Worm (Caenorhabditis elegans) whole organism, L1 larva: ENCODE results near the gene lgc-5.

Source experiments
- C04F5.9 ChIP-seq: sonication (generic microtip); optimal IDR thresholded peaks from 2 replicates; lab custom pipeline; 2016; ENCODE audit warnings: missing genetic modification characterization, missing compliant biosample characterization
- C34B4.2 ChIP-seq: sonication (generic microtip); optimal IDR thresholded peaks from 2 replicates; lab custom pipeline; 2017; ENCODE audit warnings: mild to moderate bottlenecking, missing genetic modification characterization, missing compliant biosample characterization
- F16B12.6 ChIP-seq: fragments of 150-350 bp; optimal IDR thresholded peaks from 2 replicates; lab custom pipeline; 2014; ENCODE audit warnings: missing biosample characterization, missing genetic modification characterization
- aha-1 ChIP-seq: fragments of 150-350 bp; optimal IDR thresholded peaks from 2 replicates; lab custom pipeline; 2014; ENCODE audit warnings: missing biosample characterization, missing genetic modification characterization
- alr-1 ChIP-seq: fragments of 200-800 bp; sonication (Bioruptor generic); optimal IDR thresholded peaks from 2 replicates; lab custom pipeline; 2018; ENCODE audit warnings: borderline replicate concordance, mild to moderate bottlenecking, missing genetic modification characterization, missing compliant biosample characterization
- blmp-1 ChIP-seq: fragments of 150-350 bp; optimal IDR thresholded peaks from 2 replicates; lab custom pipeline; 2014; ENCODE audit warnings: missing biosample characterization, missing genetic modification characterization
- ceh-8 ChIP-seq: fragments of 200-800 bp; sonication (Bioruptor generic); optimal IDR thresholded peaks from 2 replicates; lab custom pipeline; 2018; ENCODE audit warnings: mild to moderate bottlenecking, missing genetic modification characterization, moderate library complexity, missing compliant biosample characterization
- ceh-82 ChIP-seq, 3 experiments: fragments of 150-350 bp in 1 of 3; sonication (generic microtip) in 2 of 3; optimal IDR thresholded peaks; 2 replicates each; lab custom pipeline; 2014 to 2017; ENCODE audit warnings: missing biosample characterization in 3 of 3, missing genetic modification characterization in 3 of 3
- ceh-88 ChIP-seq: fragments of 200-800 bp; sonication (Bioruptor generic); IDR thresholded peaks from 2 replicates; pipeline ENCODE4 v1.3.6; 2022; ENCODE audit warnings: missing genetic modification characterization, missing compliant biosample characterization
- ceh-90 ChIP-seq: sonication (generic microtip); optimal IDR thresholded peaks from 2 replicates; lab custom pipeline; 2016; ENCODE audit warnings: missing genetic modification characterization, missing compliant biosample characterization
- ces-1 ChIP-seq: fragments of 150-350 bp; optimal IDR thresholded peaks from 2 replicates; lab custom pipeline; 2014; ENCODE audit warnings: missing biosample characterization, missing genetic modification reagents, missing genetic modification characterization
- dsc-1 ChIP-seq: sonication (generic microtip); optimal IDR thresholded peaks from 2 replicates; lab custom pipeline; 2016; ENCODE audit warnings: mild to moderate bottlenecking, missing genetic modification characterization, missing compliant biosample characterization
- efl-1 ChIP-seq, 4 experiments: fragments of 150-350 bp; optimal IDR thresholded peaks in 3 of 4; peaks in 1 of 4; 1 replicate in 1 of 4; 2 replicates in 3 of 4; lab custom pipeline; 2014; ENCODE audit warnings: missing biosample characterization in 2 of 4, missing genetic modification characterization in 2 of 4, missing genetic modification reagents in 2 of 4
- egl-27 ChIP-seq, 2 experiments: fragments of 150-350 bp in 1 of 2; sonication (generic microtip); optimal IDR thresholded peaks; 3 replicates each; lab custom pipeline; 2017 to 2018; ENCODE audit warnings: missing biosample characterization in 2 of 2, missing genetic modification characterization in 2 of 2, missing genetic modification reagents in 2 of 2
- elt-2 ChIP-seq: sonication (generic microtip); optimal IDR thresholded peaks from 2 replicates; lab custom pipeline; 2016; ENCODE audit warnings: missing genetic modification characterization, mild to moderate bottlenecking, inconsistent platforms, missing compliant biosample characterization, missing genetic modification reagents
- fkh-10 ChIP-seq: sonication (generic microtip); optimal IDR thresholded peaks from 2 replicates; lab custom pipeline; 2017; ENCODE audit warnings: missing biosample characterization, missing genetic modification reagents, missing genetic modification characterization
- fkh-8 ChIP-seq: sonication (generic microtip); optimal IDR thresholded peaks from 2 replicates; lab custom pipeline; 2016; ENCODE audit warnings: mild to moderate bottlenecking, missing genetic modification characterization, missing compliant biosample characterization
- fos-1 ChIP-seq: fragments of 150-350 bp; optimal IDR thresholded peaks from 2 replicates; lab custom pipeline; 2014; ENCODE audit warnings: missing biosample characterization, missing genetic modification characterization
- hpl-2 ChIP-seq: fragments of 150-350 bp; optimal IDR thresholded peaks from 2 replicates; lab custom pipeline; 2014; ENCODE audit warnings: missing biosample characterization, missing genetic modification reagents, missing genetic modification characterization
- jun-1 ChIP-seq: fragments of 150-350 bp; optimal IDR thresholded peaks from 2 replicates; lab custom pipeline; 2014; ENCODE audit warnings: missing biosample characterization, missing genetic modification reagents, missing genetic modification characterization
- lin-14 ChIP-seq: fragments of 200-800 bp; sonication (Bioruptor generic); optimal IDR thresholded peaks from 2 replicates; lab custom pipeline; 2018; ENCODE audit warnings: mild to moderate bottlenecking, missing genetic modification characterization, moderate library complexity, missing compliant biosample characterization
- lin-35 ChIP-seq, 2 experiments: fragments of 150-350 bp; optimal IDR thresholded peaks; 2 replicates each; lab custom pipeline; 2014; ENCODE audit warnings: missing biosample characterization in 2 of 2, missing genetic modification characterization in 2 of 2, missing genetic modification reagents in 2 of 2
- mab-9 ChIP-seq: fragments of 200-800 bp; sonication (Bioruptor generic); IDR thresholded peaks from 2 replicates; pipeline ENCODE4 v1.3.6; 2022; ENCODE audit warnings: missing genetic modification reagents, missing genetic modification characterization, missing compliant biosample characterization
- mdl-1 ChIP-seq, 2 experiments: fragments of 150-350 bp; optimal IDR thresholded peaks; 2 replicates each; lab custom pipeline; 2014 to 2017; ENCODE audit warnings: missing biosample characterization in 2 of 2, missing genetic modification characterization in 2 of 2, inconsistent platforms in 1 of 2
- mef-2 ChIP-seq: fragments of 150-350 bp; optimal IDR thresholded peaks from 2 replicates; lab custom pipeline; 2014; ENCODE audit warnings: missing biosample characterization, missing genetic modification characterization
- nhr-11 ChIP-seq: fragments of 150-350 bp; optimal IDR thresholded peaks from 2 replicates; lab custom pipeline; 2014; ENCODE audit warnings: missing biosample characterization, missing genetic modification characterization
- nhr-20 ChIP-seq: sonication (generic microtip); optimal IDR thresholded peaks from 2 replicates; lab custom pipeline; 2016; ENCODE audit warnings: mild to moderate bottlenecking, missing genetic modification characterization, missing compliant biosample characterization
- nhr-237 ChIP-seq: fragments of 150-350 bp; optimal IDR thresholded peaks from 2 replicates; lab custom pipeline; 2014; ENCODE audit warnings: missing biosample characterization, missing genetic modification characterization
- nhr-28 ChIP-seq: fragments of 150-350 bp; optimal IDR thresholded peaks from 2 replicates; lab custom pipeline; 2014; ENCODE audit warnings: missing biosample characterization, missing genetic modification characterization
- nhr-47 ChIP-seq: sonication (generic microtip); optimal IDR thresholded peaks from 2 replicates; lab custom pipeline; 2016; ENCODE audit warnings: mild to moderate bottlenecking, missing genetic modification characterization, moderate library complexity, missing compliant biosample characterization
- nhr-71 ChIP-seq: sonication (generic microtip); optimal IDR thresholded peaks from 2 replicates; lab custom pipeline; 2016; ENCODE audit warnings: mild to moderate bottlenecking, missing genetic modification characterization, moderate library complexity, missing compliant biosample characterization
- nhr-77 ChIP-seq: fragments of 150-350 bp; optimal IDR thresholded peaks from 2 replicates; lab custom pipeline; 2014; ENCODE audit warnings: missing biosample characterization, missing genetic modification characterization
- nhr-84 ChIP-seq: sonication (generic microtip); optimal IDR thresholded peaks from 2 replicates; lab custom pipeline; 2017; ENCODE audit warnings: missing biosample characterization, missing genetic modification characterization
- nhr-90 ChIP-seq: sonication (generic microtip); optimal IDR thresholded peaks from 2 replicates; lab custom pipeline; 2016; ENCODE audit warnings: mild to moderate bottlenecking, missing genetic modification characterization, missing compliant biosample characterization; ENCODE audit not compliant: poor library complexity
- pqm-1 ChIP-seq: sonication (generic microtip); optimal IDR thresholded peaks from 3 replicates; lab custom pipeline; 2017; ENCODE audit warnings: missing biosample characterization, missing genetic modification characterization
- rnt-1 ChIP-seq: sonication (generic microtip); optimal IDR thresholded peaks from 2 replicates; lab custom pipeline; 2016; ENCODE audit warnings: mild to moderate bottlenecking, missing genetic modification characterization, moderate library complexity, missing compliant biosample characterization
- skn-1 ChIP-seq: fragments of 150-350 bp; optimal IDR thresholded peaks from 2 replicates; lab custom pipeline; 2014; ENCODE audit warnings: missing biosample characterization, missing genetic modification characterization
- snpc-4 ChIP-seq: fragments of 150-350 bp; optimal IDR thresholded peaks from 2 replicates; lab custom pipeline; 2014; ENCODE audit warnings: missing biosample characterization, missing genetic modification characterization
- snu-23 ChIP-seq: sonication (generic microtip); optimal IDR thresholded peaks from 2 replicates; lab custom pipeline; 2016; ENCODE audit warnings: missing genetic modification characterization, missing compliant biosample characterization
- sptf-1 ChIP-seq: fragments of 150-350 bp; optimal IDR thresholded peaks from 2 replicates; lab custom pipeline; 2014; ENCODE audit warnings: missing biosample characterization, missing genetic modification characterization
- sup-37 ChIP-seq: fragments of 200-800 bp; sonication (Bioruptor generic); optimal IDR thresholded peaks from 2 replicates; lab custom pipeline; 2018; ENCODE audit warnings: mild to moderate bottlenecking, missing genetic modification characterization, missing compliant biosample characterization
- swsn-7 ChIP-seq: sonication (generic microtip); optimal IDR thresholded peaks from 2 replicates; lab custom pipeline; 2016; ENCODE audit warnings: missing genetic modification characterization, missing compliant biosample characterization
- tbx-2 ChIP-seq: sonication (generic microtip); optimal IDR thresholded peaks from 2 replicates; lab custom pipeline; 2016; ENCODE audit warnings: missing genetic modification characterization, missing compliant biosample characterization
- tlp-1 ChIP-seq: fragments of 150-350 bp; optimal IDR thresholded peaks from 2 replicates; lab custom pipeline; 2014; ENCODE audit warnings: missing biosample characterization, missing genetic modification characterization
- unc-130 ChIP-seq: fragments of 150-350 bp; optimal IDR thresholded peaks from 2 replicates; lab custom pipeline; 2017; ENCODE audit warnings: missing biosample characterization, missing genetic modification characterization, inconsistent platforms
- unc-30 ChIP-seq: sonication (generic microtip); optimal IDR thresholded peaks from 2 replicates; lab custom pipeline; 2017; ENCODE audit warnings: missing biosample characterization, missing genetic modification characterization
- unc-86 ChIP-seq: sonication (generic microtip); optimal IDR thresholded peaks from 2 replicates; lab custom pipeline; 2016; ENCODE audit warnings: missing genetic modification characterization, missing compliant biosample characterization
- vab-15 ChIP-seq: sonication (generic microtip); optimal IDR thresholded peaks from 2 replicates; lab custom pipeline; 2017; ENCODE audit warnings: missing genotype, mild to moderate bottlenecking, missing genetic modification characterization, missing compliant biosample characterization

Gene lgc-5

ce11 chrIV:8375381-8375780 is 32.9 kb downstream of the lgc-5 start (continued):
- TF ChIP-seq rnt-1 (tag; lab: Kevin White, UChicago) (peak; percentile 82), nhr-11 (tag; lab: Kevin White, UChicago) (no peak), elt-2 (peak; percentile 50), nhr-90 (tag; lab: Kevin White, UChicago) (peak; percentile 87), nhr-84 (tag; lab: Kevin White, UChicago) (no peak), ceh-88 (GFP tag; lab: Robert Waterston, UW) (peak; percentile 63), blmp-1 (peak; percentile 44), nhr-71 (tag; lab: Kevin White, UChicago) (peak; percentile 91), hpl-2 (GFP tag; lab: Kevin White, UChicago) (peak; percentile 76), mef-2 (tag; lab: Kevin White, UChicago) (no peak), lin-14 (GFP tag; lab: Kevin White, UChicago) (peak; percentile 83), tlp-1 (tag; lab: Kevin White, UChicago) (no peak), mab-9 (GFP tag; lab: Robert Waterston, UW) (peak; percentile 73), efl-1 (optimal IDR thresholded peaks at IDR 0.05; lab: Kevin White, UChicago) (peak; percentile 63 to 75), efl-1 (GFP tag; optimal IDR thresholded peaks at IDR 0.05 in 1 of 2; lab: Kevin White, UChicago) (peak; percentile 56 to 93), unc-86 (tag; lab: Kevin White, UChicago) (peak; percentile 25), C04F5.9 (peak; percentile 6), egl-27 (tag; optimal IDR thresholded peaks at IDR 0.05; lab: Kevin White, UChicago) (peak in 1 of 2 experiments; percentile 2), nhr-237 (peak; percentile 56), lin-35 (GFP tag; optimal IDR thresholded peaks at IDR 0.05; lab: Kevin White, UChicago) (peak; percentile 78 to 88), C34B4.2 (no peak), mdl-1 (tag; optimal IDR thresholded peaks at IDR 0.05; lab: Kevin White, UChicago) (peak in 1 of 2 experiments; percentile 82), tbx-2 (tag; lab: Kevin White, UChicago) (peak; percentile 76), aha-1 (tag; lab: Kevin White, UChicago) (no peak), ceh-8 (GFP tag; lab: Kevin White, UChicago) (no peak), snu-23 (GFP tag; lab: Kevin White, UChicago) (peak; percentile 95), swsn-7 (tag; lab: Kevin White, UChicago) (peak; percentile 88), ceh-82 (tag; optimal IDR thresholded peaks at IDR 0.05; lab: Kevin White, UChicago) (peak; percentile 48 to 88 (median 67)), snpc-4 (tag; lab: Kevin White, UChicago) (peak; percentile 51), alr-1 (tag; lab: Kevin White, UChicago) (no peak), ces-1 (GFP tag; lab: Kevin White, UChicago) (no peak), fkh-10 (GFP tag; lab: Kevin White, UChicago) (no peak), jun-1 (tag; lab: Kevin White, UChicago) (peak; percentile 19), nhr-47 (tag; lab: Kevin White, UChicago) (peak; percentile 85), nhr-20 (tag; lab: Kevin White, UChicago) (peak; percentile 91), nhr-77 (tag; lab: Kevin White, UChicago) (peak; percentile 83), nhr-28 (no peak), ceh-90 (tag; lab: Kevin White, UChicago) (no peak), dsc-1 (tag; lab: Kevin White, UChicago) (peak; percentile 83), F16B12.6 (peak; percentile 20), fkh-8 (tag; lab: Kevin White, UChicago) (peak; percentile 59), vab-15 (tag; lab: Kevin White, UChicago) (peak; percentile 59), sptf-1 (tag; lab: Kevin White, UChicago) (no peak), skn-1 (tag; lab: Kevin White, UChicago) (peak; percentile 67), unc-30 (no peak), pqm-1 (no peak), unc-130 (tag; lab: Kevin White, UChicago) (peak; percentile 62), sup-37 (GFP tag; lab: Kevin White, UChicago) (no peak), fos-1 (tag; lab: Kevin White, UChicago) (peak; percentile 44)
- TF ChIP-seq, all 84 proteins: peak for 55
